Worm (Caenorhabditis elegans): ENCODE results near the gene Y72A10A.1.

Y72A10A.1 gene

DNA sequence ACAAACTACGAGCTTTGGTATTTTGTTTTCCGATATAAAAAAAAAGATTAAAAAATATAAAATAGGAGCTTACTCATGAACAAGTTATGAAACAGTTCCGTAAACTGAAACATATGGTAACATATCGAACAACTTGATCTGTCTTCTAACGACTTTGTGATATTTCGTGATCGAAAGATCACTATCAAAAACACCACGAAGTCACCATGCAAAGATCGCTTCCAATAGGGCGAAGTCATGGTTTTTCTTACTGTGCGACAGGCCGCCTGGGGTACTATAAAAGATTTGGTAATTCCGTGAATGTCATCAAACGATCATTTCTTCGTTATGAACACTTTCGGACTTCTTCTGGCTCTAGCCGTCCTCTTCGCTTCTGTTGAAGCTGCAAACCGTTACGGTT lies 55.5 kb downstream of the Y72A10A.1 start, which contains the start of gene C45B2.3:
TSS of gene C45B2.3 (plus strand) at position 301 of the 400 bp plus-strand sequence.
- TF ChIP-seq nhr-76 (tag; optimal IDR thresholded peaks at IDR 0.05) = no peak
- TF ChIP-seq elt-3 (tag; optimal IDR thresholded peaks at IDR 0.05) = no peak
- no peak for TF ChIP-seq snu-23 (GFP tag; optimal IDR thresholded peaks at IDR 0.05)
- TF ChIP-seq lin-39 (tag; optimal IDR thresholded peaks at IDR 0.05) = no peak
- TF ChIP-seq irx-1 (tag; optimal IDR thresholded peaks at IDR 0.05) = no peak

- peak in 1 of 2 experiments; percentile 14 for TF ChIP-seq lin-35 (GFP tag; optimal IDR thresholded peaks at IDR 0.05)
- TF ChIP-seq nhr-11 (tag; optimal IDR thresholded peaks at IDR 0.05) = no peak
- peak in 3 of 6 experiments; percentile 41 to 72 (median 66) for TF ChIP-seq elt-3 (tag; optimal IDR thresholded peaks at IDR 0.05)
- TF ChIP-seq nhr-20 (tag; optimal IDR thresholded peaks at IDR 0.05) = peak; percentile 15
- TF ChIP-seq skn-1 (tag; optimal IDR thresholded peaks at IDR 0.05) = no peak
- no peak for TF ChIP-seq lin-13 (GFP tag; optimal IDR thresholded peaks at IDR 0.05)
- TF ChIP-seq unc-30 (tag; optimal IDR thresholded peaks at IDR 0.05) = no peak
- no peak for TF ChIP-seq hlh-4 (tag; optimal IDR thresholded peaks at IDR 0.05)
- TF ChIP-seq lin-14 (GFP tag; optimal IDR thresholded peaks at IDR 0.05) = peak; percentile 48
- TF ChIP-seq unc-98 (GFP tag; IDR thresholded peaks at IDR 0.05) = no peak
- peak; percentile 38 for TF ChIP-seq elt-2 (tag; optimal IDR thresholded peaks at IDR 0.05)
- TF ChIP-seq blmp-1 (tag; optimal IDR thresholded peaks at IDR 0.05) = peak; percentile 44
These were observed 56.4 kb downstream of the Y72A10A.1 start for ce11 chrX:6081793-6082192.

Measured in whole organism, L1 larva.